Worm (Caenorhabditis elegans) whole organism, L4 larva: ENCODE measurements around the gene fbxa-81.

Experiments used
- D1046.2 ChIP-seq: fragments of 200-800 bp; sonication (Bioruptor generic); IDR thresholded peaks from 2 replicates; pipeline ENCODE4 v1.3.6; 2022; ENCODE audit warnings: missing genetic modification characterization, missing compliant biosample characterization
- F37D6.2 ChIP-seq: sonication (generic microtip); optimal IDR thresholded peaks from 2 replicates; lab custom pipeline; 2016; ENCODE audit warnings: mild to moderate bottlenecking, missing genetic modification characterization, missing compliant biosample characterization
- R02D3.7 ChIP-seq: fragments of 150-350 bp; sonication (generic microtip); optimal IDR thresholded peaks from 3 replicates; lab custom pipeline; 2014; ENCODE audit warnings: missing biosample characterization, missing genetic modification characterization
- T26A8.4 ChIP-seq: fragments of 200-800 bp; sonication (Bioruptor generic); IDR thresholded peaks from 2 replicates; pipeline ENCODE4 v1.3.6; 2022; ENCODE audit warnings: missing genetic modification characterization, missing compliant biosample characterization
- Y105C5A.15 ChIP-seq: fragments of 200-800 bp; sonication (Bioruptor generic); IDR thresholded peaks from 2 replicates; pipeline ENCODE4 v1.3.6; 2022; ENCODE audit warnings: missing genetic modification characterization, missing compliant biosample characterization
- Y48G9A.11 ChIP-seq: fragments of 200-800 bp; sonication (Bioruptor generic); IDR thresholded peaks from 2 replicates; pipeline ENCODE4 v1.3.6; 2022; ENCODE audit warnings: missing genetic modification reagents, missing genetic modification characterization, missing compliant biosample characterization
- Y5F2A.4 ChIP-seq: fragments of 200-800 bp; sonication (Bioruptor generic); optimal IDR thresholded peaks from 2 replicates; lab custom pipeline; 2018; ENCODE audit warnings: mild to moderate bottlenecking, missing genetic modification characterization, missing compliant biosample characterization
- ZK337.2 ChIP-seq: fragments of 200-800 bp; sonication (Bioruptor generic); IDR thresholded peaks from 2 replicates; pipeline ENCODE4 v1.3.6; 2022; ENCODE audit warnings: missing genetic modification reagents, missing genetic modification characterization, missing compliant biosample characterization
- ZK546.5 ChIP-seq, 2 experiments: sonication (generic microtip); optimal IDR thresholded peaks; 2 replicates each; lab custom pipeline; 2017; ENCODE audit warnings: missing biosample characterization in 2 of 2, missing genetic modification characterization in 2 of 2
- aha-1 ChIP-seq: fragments of 150-350 bp; peaks from one replicate; lab custom pipeline; 2014; ENCODE audit warnings: missing biosample characterization, missing genetic modification characterization
- attf-4 ChIP-seq: sonication (generic microtip); optimal IDR thresholded peaks from 3 replicates; lab custom pipeline; 2017; ENCODE audit warnings: missing biosample characterization, missing genetic modification characterization
- ceh-20 ChIP-seq: fragments of 200-800 bp; sonication (Bioruptor generic); IDR thresholded peaks from 2 replicates; pipeline ENCODE4 v1.3.6; 2022; ENCODE audit warnings: missing genetic modification reagents, missing genetic modification characterization, missing compliant biosample characterization
- ceh-32 ChIP-seq: sonication (generic microtip); optimal IDR thresholded peaks from 2 replicates; lab custom pipeline; 2016; ENCODE audit warnings: mild to moderate bottlenecking, missing genetic modification characterization, missing compliant biosample characterization; ENCODE audit not compliant: poor library complexity
- ceh-44 ChIP-seq: fragments of 200-800 bp; sonication (Bioruptor generic); IDR thresholded peaks from 2 replicates; pipeline ENCODE4 v1.3.6; 2022; ENCODE audit warnings: missing genetic modification reagents, missing genetic modification characterization, missing compliant biosample characterization
- ceh-62 ChIP-seq: sonication (generic microtip); optimal IDR thresholded peaks from 2 replicates; lab custom pipeline; 2017; ENCODE audit warnings: missing biosample characterization, missing genetic modification characterization
- ceh-82 ChIP-seq: sonication (generic microtip); optimal IDR thresholded peaks from 2 replicates; lab custom pipeline; 2017; ENCODE audit warnings: missing biosample characterization, missing genetic modification characterization
- cey-2 ChIP-seq: sonication (generic microtip); optimal IDR thresholded peaks from 3 replicates; lab custom pipeline; 2017; ENCODE audit warnings: missing genetic modification characterization, mild to moderate bottlenecking, missing compliant biosample characterization, antibody characterized with exemption, borderline replicate concordance; ENCODE audit not compliant: insufficient read depth
- daf-19 ChIP-seq: fragments of 200-800 bp; sonication (Bioruptor generic); conservative IDR thresholded peaks from 2 replicates; pipeline ENCODE4 v1.3.6; 2022; ENCODE audit warnings: missing genetic modification characterization, missing compliant biosample characterization
- dmd-9 ChIP-seq: fragments of 200-800 bp; sonication (Bioruptor generic); IDR thresholded peaks from 2 replicates; pipeline ENCODE4 v1.3.6; 2022; ENCODE audit warnings: missing genetic modification reagents, missing genetic modification characterization, missing compliant biosample characterization
- duxl-1 ChIP-seq: sonication (generic microtip); optimal IDR thresholded peaks from 2 replicates; lab custom pipeline; 2016; ENCODE audit warnings: mild to moderate bottlenecking, missing genetic modification characterization, moderate library complexity, missing compliant biosample characterization; ENCODE audit not compliant: poor library complexity
- dve-1 ChIP-seq: sonication (generic microtip); optimal IDR thresholded peaks from 2 replicates; lab custom pipeline; 2017; ENCODE audit warnings: antibody characterized with exemption, mild to moderate bottlenecking, missing genetic modification characterization, missing compliant biosample characterization; ENCODE audit not compliant: insufficient read depth
- egl-43 ChIP-seq: fragments of 200-800 bp; sonication (Bioruptor generic); IDR thresholded peaks from 2 replicates; pipeline ENCODE4 v1.3.6; 2022; ENCODE audit warnings: missing genetic modification reagents, missing genetic modification characterization, missing compliant biosample characterization
- fkh-10 ChIP-seq: fragments of 150-350 bp; optimal IDR thresholded peaks from 2 replicates; lab custom pipeline; 2014; ENCODE audit warnings: missing biosample characterization, missing genetic modification reagents, missing genetic modification characterization
- gei-8 ChIP-seq: fragments of 200-800 bp; sonication (Bioruptor generic); optimal IDR thresholded peaks from 2 replicates; lab custom pipeline; 2018; ENCODE audit warnings: mild to moderate bottlenecking, missing genetic modification characterization, missing compliant biosample characterization
- hlh-11 ChIP-seq: fragments of 200-800 bp; sonication (Bioruptor generic); optimal IDR thresholded peaks from 2 replicates; lab custom pipeline; 2018; ENCODE audit warnings: mild to moderate bottlenecking, missing genetic modification characterization, missing compliant biosample characterization
- hmg-1.1 ChIP-seq: fragments of 200-800 bp; sonication (Bioruptor generic); IDR thresholded peaks from 2 replicates; pipeline ENCODE4 v1.3.6; 2022; ENCODE audit warnings: missing genetic modification reagents, missing genetic modification characterization, missing compliant biosample characterization
- lim-7 ChIP-seq: fragments of 200-800 bp; sonication (Bioruptor generic); IDR thresholded peaks from 2 replicates; pipeline ENCODE4 v1.3.6; 2022; ENCODE audit warnings: missing genetic modification characterization, missing compliant biosample characterization
- lin-1 ChIP-seq: fragments of 200-800 bp; sonication (Bioruptor generic); IDR thresholded peaks from 2 replicates; pipeline ENCODE4 v1.3.6; 2022; ENCODE audit warnings: missing genetic modification reagents, missing genetic modification characterization, missing compliant biosample characterization
- lin-13 ChIP-seq: fragments of 150-350 bp; optimal IDR thresholded peaks from 2 replicates; lab custom pipeline; 2014; ENCODE audit warnings: missing biosample characterization, missing genetic modification reagents, missing genetic modification characterization
- lin-15B ChIP-seq: fragments of 150-350 bp; sonication (generic microtip); optimal IDR thresholded peaks from 3 replicates; lab custom pipeline; 2014; ENCODE audit warnings: missing biosample characterization, missing genetic modification characterization
- mdl-1 ChIP-seq, 2 experiments: fragments of 150-350 bp in 1 of 2; sonication (generic microtip) in 1 of 2; optimal IDR thresholded peaks; 2 replicates each; lab custom pipeline; 2014 to 2017; ENCODE audit warnings: missing biosample characterization in 2 of 2, missing genetic modification characterization in 2 of 2
- mep-1 ChIP-seq: fragments of 150-350 bp; sonication (generic microtip); optimal IDR thresholded peaks from 3 replicates; lab custom pipeline; 2014; ENCODE audit warnings: missing biosample characterization, missing genetic modification characterization
- mxl-2 ChIP-seq: fragments of 200-800 bp; sonication (Bioruptor generic); conservative IDR thresholded peaks from 2 replicates; pipeline ENCODE4 v1.3.6; 2022; ENCODE audit warnings: missing genetic modification reagents, missing genetic modification characterization, missing compliant biosample characterization
- mxl-3 ChIP-seq: fragments of 200-800 bp; sonication (Bioruptor generic); optimal IDR thresholded peaks from 2 replicates; lab custom pipeline; 2018; ENCODE audit warnings: mild to moderate bottlenecking, missing genetic modification characterization, missing compliant biosample characterization
- nhr-10 ChIP-seq: fragments of 150-350 bp; optimal IDR thresholded peaks from 2 replicates; lab custom pipeline; 2014; ENCODE audit warnings: missing biosample characterization, missing genetic modification characterization
- nhr-237 ChIP-seq: sonication (generic microtip); optimal IDR thresholded peaks from 2 replicates; lab custom pipeline; 2017; ENCODE audit warnings: missing biosample characterization, missing genetic modification characterization
- nhr-28 ChIP-seq: fragments of 150-350 bp; optimal IDR thresholded peaks from 2 replicates; lab custom pipeline; 2014; ENCODE audit warnings: missing biosample characterization, missing genetic modification characterization
- nhr-42 ChIP-seq: fragments of 200-800 bp; sonication (Bioruptor generic); IDR thresholded peaks from 2 replicates; pipeline ENCODE4 v1.3.6; 2022; ENCODE audit warnings: missing genetic modification characterization, missing compliant biosample characterization
- nhr-48 ChIP-seq: sonication (generic microtip); optimal IDR thresholded peaks from 2 replicates; lab custom pipeline; 2016; ENCODE audit warnings: mild to moderate bottlenecking, missing genetic modification characterization, missing compliant biosample characterization
- nhr-77 ChIP-seq: fragments of 150-350 bp; optimal IDR thresholded peaks from 2 replicates; lab custom pipeline; 2014; ENCODE audit warnings: missing biosample characterization, missing genetic modification characterization
- php-3 ChIP-seq: fragments of 200-800 bp; sonication (Bioruptor generic); IDR thresholded peaks from 2 replicates; pipeline ENCODE4 v1.3.6; 2022; ENCODE audit warnings: missing genetic modification reagents, missing genetic modification characterization, missing compliant biosample characterization
- rbr-2 ChIP-seq: sonication (generic microtip); optimal IDR thresholded peaks from 2 replicates; lab custom pipeline; 2016; ENCODE audit warnings: missing genotype, missing genetic modification characterization, missing compliant biosample characterization
- set-16 ChIP-seq: fragments of 200-800 bp; sonication (Bioruptor generic); IDR thresholded peaks from 2 replicates; pipeline ENCODE4 v1.3.6; 2022; ENCODE audit warnings: missing genetic modification reagents, missing genetic modification characterization, missing compliant biosample characterization
- snpc-1.2 ChIP-seq: fragments of 200-800 bp; sonication (Bioruptor generic); IDR thresholded peaks from 2 replicates; pipeline ENCODE4 v1.3.6; 2022; ENCODE audit warnings: missing genetic modification reagents, missing genetic modification characterization, missing compliant biosample characterization
- spr-3 ChIP-seq: fragments of 200-800 bp; sonication (Bioruptor generic); optimal IDR thresholded peaks from 2 replicates; lab custom pipeline; 2018; ENCODE audit warnings: mild to moderate bottlenecking, missing genetic modification characterization, missing compliant biosample characterization
- tra-1 ChIP-seq: fragments of 200-800 bp; sonication (Bioruptor generic); IDR thresholded peaks from 2 replicates; pipeline ENCODE4 v1.3.6; 2022; ENCODE audit warnings: missing genetic modification reagents, missing genetic modification characterization, missing compliant biosample characterization
- unc-62 ChIP-seq, 3 experiments: fragments of 150-350 bp in 1 of 3; sonication (generic microtip); optimal IDR thresholded peaks in 2 of 3; peaks in 1 of 3; 1 replicate in 1 of 3; 2 replicates in 2 of 3; lab custom pipeline; 2014 to 2017; ENCODE audit warnings: missing biosample characterization in 3 of 3, missing genetic modification characterization in 3 of 3, missing genetic modification reagents in 3 of 3, missing genotype in 1 of 3
- zfp-2 ChIP-seq: sonication (generic microtip); optimal IDR thresholded peaks from 2 replicates; lab custom pipeline; 2016; ENCODE audit warnings: mild to moderate bottlenecking, missing genetic modification characterization, missing compliant biosample characterization
- zfp-3 ChIP-seq: fragments of 200-800 bp; sonication (Bioruptor generic); conservative IDR thresholded peaks from 2 replicates; pipeline ENCODE4 v1.3.6; 2022; ENCODE audit warnings: missing genetic modification reagents, missing genetic modification characterization, missing compliant biosample characterization
- zip-2 ChIP-seq: fragments of 150-350 bp; optimal IDR thresholded peaks from 2 replicates; lab custom pipeline; 2014; ENCODE audit warnings: missing biosample characterization, missing genetic modification characterization
- ztf-7 ChIP-seq: fragments of 150-350 bp; optimal IDR thresholded peaks from 2 replicates; lab custom pipeline; 2014; ENCODE audit warnings: missing biosample characterization, missing genetic modification characterization

The fbxa-81 gene

DNA sequence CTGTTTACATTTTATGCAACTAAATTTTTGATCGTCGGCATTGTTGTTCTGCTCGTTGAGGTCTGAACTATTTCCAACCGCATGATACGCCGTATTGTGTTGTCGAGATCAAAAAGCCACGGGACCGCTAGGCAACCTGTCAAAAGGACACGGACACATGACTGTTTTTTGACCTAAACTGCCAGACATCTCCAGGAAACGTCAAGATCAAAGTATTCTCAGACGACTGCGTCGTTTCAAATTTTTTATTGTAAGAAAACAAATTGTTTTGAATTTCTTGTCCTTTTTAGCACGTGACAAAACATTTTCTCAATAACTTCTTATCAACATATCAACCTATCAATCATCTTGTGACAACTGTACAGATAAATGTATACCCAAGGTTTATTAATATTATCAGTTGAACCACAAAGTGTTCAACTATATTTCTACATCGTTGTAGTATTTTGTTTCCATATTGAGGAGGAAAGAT lies 39.7 kb downstream of the fbxa-81 start:
- TF ChIP-seq php-3 (peak; percentile 97), nhr-42 (GFP tag; lab: Robert Waterston, UW) (no peak), zfp-2 (tag; lab: Kevin White, UChicago) (no peak), nhr-48 (tag; lab: Kevin White, UChicago) (peak; percentile 92), rbr-2 (no peak), nhr-77 (tag; lab: Kevin White, UChicago) (peak; percentile 76), ceh-44 (no peak), cey-2 (tag; lab: Kevin White, UChicago) (peak; percentile 24), aha-1 (tag; lab: Kevin White, UChicago) (peak; percentile 90), lim-7 (no peak), ceh-62 (tag; lab: Kevin White, UChicago) (no peak), lin-1 (GFP tag; lab: Robert Waterston, UW) (peak; percentile 82), dmd-9 (GFP tag; lab: Robert Waterston, UW) (no peak), set-16 (GFP tag; lab: Robert Waterston, UW) (no peak), hmg-1.1 (GFP tag; lab: Robert Waterston, UW) (no peak), F37D6.2 (no peak), ztf-7 (no peak), nhr-10 (no peak), T26A8.4 (no peak), dve-1 (tag; lab: Kevin White, UChicago) (peak; percentile 97), ceh-82 (tag; lab: Kevin White, UChicago) (no peak), Y48G9A.11 (GFP tag; lab: Robert Waterston, UW) (no peak), fkh-10 (GFP tag; lab: Kevin White, UChicago) (no peak), attf-4 (tag; lab: Kevin White, UChicago) (no peak), ZK546.5 (tag; optimal IDR thresholded peaks at IDR 0.05; lab: Kevin White, UChicago) (no peak), mep-1 (peak; percentile 80), ZK337.2 (GFP tag; lab: Robert Waterston, UW) (no peak), zfp-3 (GFP tag; lab: Robert Waterston, UW) (peak; percentile 14; the same call in 1 of the 2 replicates), duxl-1 (tag; lab: Kevin White, UChicago) (no peak), R02D3.7 (tag; lab: Kevin White, UChicago) (no peak), lin-13 (GFP tag; lab: Kevin White, UChicago) (no peak), spr-3 (no peak), D1046.2 (GFP tag; lab: Robert Waterston, UW) (no peak), mdl-1 (tag; optimal IDR thresholded peaks at IDR 0.05; lab: Kevin White, UChicago) (peak in 1 of 2 experiments; percentile 81), daf-19 (GFP tag; lab: Robert Waterston, UW) (no peak), Y105C5A.15 (GFP tag; lab: Robert Waterston, UW) (no peak), hlh-11 (tag; lab: Kevin White, UChicago) (peak; percentile 95), lin-15B (tag; lab: Kevin White, UChicago) (no peak), nhr-237 (tag; lab: Kevin White, UChicago) (no peak), unc-62 (GFP tag; optimal IDR thresholded peaks at IDR 0.05 in 1 of 2; lab: Kevin White, UChicago) (peak; percentile 57 to 99), unc-62 (tag; optimal IDR thresholded peaks at IDR 0.05; lab: Kevin White, UChicago) (no peak), gei-8 (peak; percentile 77), tra-1 (GFP tag; lab: Robert Waterston, UW) (peak; percentile 71; the same call in 1 of the 2 replicates), egl-43 (no peak), Y5F2A.4 (GFP tag; lab: Kevin White, UChicago) (no peak), ceh-32 (no peak), snpc-1.2 (GFP tag; lab: Robert Waterston, UW) (no peak), mxl-2 (GFP tag; lab: Robert Waterston, UW) (no peak), zip-2 (tag; lab: Kevin White, UChicago) (no peak), ceh-20 (GFP tag; lab: Robert Waterston, UW) (peak; percentile 96), mxl-3 (GFP tag; lab: Kevin White, UChicago) (peak; percentile 43), nhr-28 (tag; lab: Kevin White, UChicago) (peak; percentile 92)
